Fruit fly (Drosophila melanogaster) whole organism, embryonic: ENCODE measurements around the gene Cyp311a1.

Experiments
- BEAF-32 ChIP-seq: fragments of 200-800 bp; sonication (Bioruptor generic); optimal IDR thresholded peaks from 3 replicates; lab custom pipeline; 2017; ENCODE audit warnings: missing biosample characterization, missing genetic modification characterization, mild to moderate bottlenecking, moderate library complexity, missing genetic modification reagents
- CG13287 ChIP-seq: fragments of 200-800 bp; sonication (Bioruptor generic); IDR thresholded peaks from 2 replicates; pipeline ENCODE4 v1.3.6; 2022; ENCODE audit warnings: missing biosample characterization, missing genetic modification characterization; ENCODE audit not compliant: partially characterized antibody
- CG15514 ChIP-seq: fragments of 200-800 bp; sonication (Bioruptor generic); optimal IDR thresholded peaks from 3 replicates; lab custom pipeline; 2017; ENCODE audit warnings: missing biosample characterization, missing genetic modification characterization, mild to moderate bottlenecking, moderate library complexity, missing genetic modification reagents
- CG2116 ChIP-seq: fragments of 200-800 bp; sonication (Bioruptor generic); optimal IDR thresholded peaks from 3 replicates; lab custom pipeline; 2018; ENCODE audit warnings: missing biosample characterization, mild to moderate bottlenecking, missing genetic modification characterization
- CG2129 ChIP-seq: fragments of 200-800 bp; sonication (Bioruptor generic); IDR thresholded peaks from 2 replicates; pipeline ENCODE4 v1.3.6; 2022; ENCODE audit warnings: missing biosample characterization, missing genetic modification characterization; ENCODE audit not compliant: partially characterized antibody
- CG34224 ChIP-seq: fragments of 200-800 bp; sonication (Bioruptor generic); IDR thresholded peaks from 3 replicates; pipeline ENCODE4 v1.3.6; 2022; ENCODE audit warnings: missing biosample characterization, missing genetic modification characterization; ENCODE audit not compliant: partially characterized antibody
- CG3847 ChIP-seq: fragments of 200-800 bp; sonication (Bioruptor generic); IDR thresholded peaks from 2 replicates; pipeline ENCODE4 v1.3.6; 2022; ENCODE audit warnings: missing biosample characterization, missing genetic modification characterization
- CG8290 ChIP-seq, 3 experiments: fragments of 200-800 bp; sonication (Bioruptor generic); optimal IDR thresholded peaks; 2 replicates each; lab custom pipeline; 2016 to 2019; ENCODE audit warnings: missing biosample characterization in 3 of 3, missing genetic modification characterization in 3 of 3, mild to moderate bottlenecking in 2 of 3, moderate library complexity in 1 of 3
- CG8478 ChIP-seq: fragments of >200 bp; optimal IDR thresholded peaks from 2 replicates; lab custom pipeline; 2018
- CG9932 ChIP-seq: fragments of 200-800 bp; sonication (Bioruptor generic); IDR thresholded peaks from 2 replicates; pipeline ENCODE4 v1.3.6; 2022; ENCODE audit warnings: missing biosample characterization, missing genetic modification characterization
- Dll ChIP-seq: fragments of 200-800 bp; sonication (Bioruptor generic); IDR thresholded peaks from 4 replicates; pipeline ENCODE4 v1.3.6; 2022; ENCODE audit warnings: missing biosample characterization, missing genetic modification characterization; ENCODE audit not compliant: partially characterized antibody
- Dref ChIP-seq: fragments of 200-800 bp; sonication (Bioruptor generic); IDR thresholded peaks from 2 replicates; pipeline ENCODE4 v1.3.6; 2022; ENCODE audit warnings: missing biosample characterization, missing genetic modification characterization
- HLH4C ChIP-seq: fragments of 200-800 bp; sonication (Bioruptor generic); IDR thresholded peaks from 3 replicates; pipeline ENCODE4 v1.3.6; 2022; ENCODE audit warnings: missing biosample characterization, missing genetic modification characterization; ENCODE audit not compliant: partially characterized antibody
- Hsf ChIP-seq: fragments of 200-800 bp; sonication (Bioruptor generic); optimal IDR thresholded peaks from 3 replicates; lab custom pipeline; 2016; ENCODE audit warnings: missing biosample characterization, missing genetic modification characterization
- MBD-R2 ChIP-seq: fragments of 200-800 bp; sonication (Bioruptor generic); IDR thresholded peaks from 2 replicates; pipeline ENCODE4 v1.3.6; 2022; ENCODE audit warnings: missing biosample characterization, missing genetic modification characterization
- MESR4 ChIP-seq: fragments of 200-800 bp; sonication (Bioruptor generic); optimal IDR thresholded peaks from 2 replicates; lab custom pipeline; 2018; ENCODE audit warnings: missing biosample characterization, mild to moderate bottlenecking, missing genetic modification characterization, moderate library complexity
- Myb ChIP-seq: fragments of 200-800 bp; sonication (Bioruptor generic); optimal IDR thresholded peaks from 2 replicates; lab custom pipeline; 2016; ENCODE audit warnings: missing biosample characterization, missing genetic modification characterization
- Opbp ChIP-seq: fragments of 200-800 bp; sonication (Bioruptor generic); IDR thresholded peaks from 3 replicates; pipeline ENCODE4 v1.3.6; 2022; ENCODE audit warnings: missing biosample characterization, missing genetic modification characterization; ENCODE audit not compliant: partially characterized antibody
- Scr ChIP-seq: fragments of 200-800 bp; sonication (Bioruptor generic); IDR thresholded peaks from 2 replicates; pipeline ENCODE4 v1.3.6; 2022; ENCODE audit warnings: missing biosample characterization, missing genetic modification characterization; ENCODE audit not compliant: partially characterized antibody
- Sry-β ChIP-seq: fragments of 200-800 bp; sonication (Bioruptor generic); optimal IDR thresholded peaks from 2 replicates; lab custom pipeline; 2018; ENCODE audit warnings: missing biosample characterization, mild to moderate bottlenecking, missing genetic modification characterization, moderate library complexity
- Stat92E ChIP-seq, 3 experiments: fragments of >200 bp in 2 of 3; fragments of 200-800 bp in 1 of 3; sonication (Bioruptor generic) in 1 of 3; optimal IDR thresholded peaks; 2 replicates each; lab custom pipeline; 2017 to 2019; ENCODE audit warnings: missing biosample characterization in 3 of 3, missing genetic modification characterization in 3 of 3, mild to moderate bottlenecking in 1 of 3, moderate library complexity in 1 of 3
- YL-1 ChIP-seq: fragments of 200-800 bp; sonication (Bioruptor generic); optimal IDR thresholded peaks from 3 replicates; lab custom pipeline; 2017; ENCODE audit warnings: missing biosample characterization, mild to moderate bottlenecking, missing genetic modification characterization
- crp ChIP-seq, 2 experiments: fragments of 200-800 bp; sonication (Bioruptor generic); optimal IDR thresholded peaks; 2 replicates in 1 of 2; 3 replicates in 1 of 2; lab custom pipeline; 2017; ENCODE audit warnings: missing biosample characterization in 2 of 2, missing genetic modification characterization in 2 of 2, mild to moderate bottlenecking in 1 of 2, moderate library complexity in 1 of 2
- gcm2 ChIP-seq: fragments of 200-800 bp; sonication (Bioruptor generic); optimal IDR thresholded peaks from 2 replicates; lab custom pipeline; 2016; ENCODE audit warnings: missing biosample characterization, missing genetic modification characterization
- hb ChIP-seq: fragments of 200-800 bp; sonication (Bioruptor generic); IDR thresholded peaks from 3 replicates; pipeline ENCODE4 v1.3.6; 2022; ENCODE audit warnings: missing biosample characterization, missing genetic modification characterization; ENCODE audit not compliant: partially characterized antibody
- ken ChIP-seq: fragments of 200-800 bp; sonication (Bioruptor generic); IDR thresholded peaks from 3 replicates; pipeline ENCODE4 v1.3.6; 2022; ENCODE audit warnings: missing biosample characterization, missing genetic modification characterization
- lbe ChIP-seq: fragments of 200-800 bp; sonication (Bioruptor generic); optimal IDR thresholded peaks from 2 replicates; lab custom pipeline; 2016; ENCODE audit warnings: missing biosample characterization, mild to moderate bottlenecking, missing genetic modification characterization
- odd ChIP-seq: fragments of 200-800 bp; sonication (Bioruptor generic); optimal IDR thresholded peaks from 2 replicates; lab custom pipeline; 2017; ENCODE audit warnings: missing biosample characterization, mild to moderate bottlenecking, missing genetic modification characterization
- pzg ChIP-seq: fragments of 200-800 bp; sonication (Bioruptor generic); optimal IDR thresholded peaks from 3 replicates; lab custom pipeline; 2018; ENCODE audit warnings: missing biosample characterization, mild to moderate bottlenecking, missing genetic modification characterization, moderate library complexity
- repo ChIP-seq: fragments of 200-800 bp; sonication (Bioruptor generic); optimal IDR thresholded peaks from 2 replicates; lab custom pipeline; 2016; ENCODE audit warnings: missing biosample characterization, missing genetic modification characterization
- row ChIP-seq: fragments of 200-800 bp; sonication (Bioruptor generic); IDR thresholded peaks from 3 replicates; pipeline ENCODE4 v1.3.6; 2022; ENCODE audit warnings: missing biosample characterization, missing genetic modification characterization
- sna ChIP-seq: fragments of 200-800 bp; sonication (Bioruptor generic); IDR thresholded peaks from 2 replicates; pipeline ENCODE4 v1.3.6; 2022; ENCODE audit warnings: missing biosample characterization, missing genetic modification characterization; ENCODE audit not compliant: partially characterized antibody
- stwl ChIP-seq: fragments of 200-800 bp; sonication (Bioruptor generic); optimal IDR thresholded peaks from 3 replicates; lab custom pipeline; 2018; ENCODE audit warnings: missing biosample characterization, mild to moderate bottlenecking, missing genetic modification characterization, moderate library complexity
- ttk ChIP-seq: fragments of 200-800 bp; sonication (Bioruptor generic); IDR thresholded peaks from 2 replicates; pipeline ENCODE4 v2.1.2; 2022; ENCODE audit warnings: missing biosample characterization, missing genetic modification characterization

Cyp311a1 gene

DNA sequence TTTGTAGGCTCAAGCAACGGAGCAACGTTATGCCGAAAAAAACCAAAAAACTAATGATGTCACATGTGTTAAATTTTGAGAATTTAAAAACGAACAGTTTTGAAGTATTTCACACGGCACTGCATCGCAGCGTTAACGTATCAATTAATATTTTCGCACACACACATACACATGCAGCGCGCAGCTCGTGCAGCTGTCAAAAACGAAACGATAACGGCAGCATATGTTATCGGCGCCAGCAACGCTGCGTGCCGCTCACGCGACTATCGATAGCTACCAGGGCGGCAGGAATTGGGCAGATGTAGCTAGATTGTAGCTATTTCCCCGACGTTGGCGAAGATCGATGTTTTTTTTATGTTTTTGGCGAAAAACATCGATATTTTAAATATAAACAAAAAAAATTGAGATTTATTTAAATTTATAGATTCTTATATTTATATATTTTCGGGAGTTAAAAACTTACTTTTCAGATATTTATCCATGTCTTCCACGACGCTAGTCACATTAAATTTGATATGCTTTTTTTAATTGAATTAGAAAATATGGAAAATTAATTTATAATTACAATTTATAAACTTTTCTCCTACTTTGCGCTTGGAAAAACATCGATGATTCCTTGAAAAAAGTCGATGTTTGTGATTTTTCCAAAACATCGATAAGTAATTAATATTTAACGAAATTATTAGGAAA is 2.3 kb downstream of the Cyp311a1 start, which contains the start of gene Usp7 (continued):
- peak; percentile 96 for TF ChIP-seq CG2116 (GFP tag; lab: Kevin White, UChicago)
- peak; percentile 1 for TF ChIP-seq Hsf
- TF ChIP-seq Myb = peak; percentile 26
- TF ChIP-seq Dll (GFP tag; lab: Robert Waterston, UW) = peak; percentile 92
- TF ChIP-seq CG3847 (GFP tag; lab: Robert Waterston, UW) = peak; percentile 47; the same call in 1 of the 2 replicates
- TF ChIP-seq CG2129 (GFP tag; lab: Robert Waterston, UW) = peak; percentile 83
- TF ChIP-seq ttk (GFP tag; lab: Robert Waterston, UW) = no peak
- TF ChIP-seq CG8290 (GFP tag; optimal IDR thresholded peaks at IDR 0.05; lab: Kevin White, UChicago) = peak; percentile 83
- TF ChIP-seq CG8290 (tag; optimal IDR thresholded peaks at IDR 0.05; lab: Kevin White, UChicago) = no peak
- TF ChIP-seq repo (GFP tag; lab: Kevin White, UChicago) = no peak

DNA sequence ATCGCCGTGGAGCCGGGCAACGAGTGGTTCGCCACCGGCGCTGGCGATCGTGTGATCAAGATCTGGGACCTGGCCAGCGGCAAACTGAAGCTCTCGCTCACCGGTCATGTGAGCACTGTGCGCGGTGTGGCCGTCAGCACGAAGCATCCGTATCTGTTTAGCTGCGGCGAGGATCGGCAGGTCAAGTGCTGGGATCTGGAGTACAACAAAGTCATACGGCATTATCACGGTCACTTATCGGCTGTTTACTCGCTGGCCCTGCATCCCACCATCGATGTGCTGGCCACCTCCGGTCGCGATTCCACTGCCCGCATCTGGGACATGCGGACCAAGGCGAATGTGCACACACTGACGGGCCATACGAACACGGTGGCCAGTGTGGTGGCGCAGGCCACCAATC is 9.5 kb downstream of the Cyp311a1 start:
- TF ChIP-seq CG15514 (GFP tag; lab: Kevin White, UChicago) (no peak), CG8478 (lab: Kevin White, UChicago) (peak; percentile 2)

DNA sequence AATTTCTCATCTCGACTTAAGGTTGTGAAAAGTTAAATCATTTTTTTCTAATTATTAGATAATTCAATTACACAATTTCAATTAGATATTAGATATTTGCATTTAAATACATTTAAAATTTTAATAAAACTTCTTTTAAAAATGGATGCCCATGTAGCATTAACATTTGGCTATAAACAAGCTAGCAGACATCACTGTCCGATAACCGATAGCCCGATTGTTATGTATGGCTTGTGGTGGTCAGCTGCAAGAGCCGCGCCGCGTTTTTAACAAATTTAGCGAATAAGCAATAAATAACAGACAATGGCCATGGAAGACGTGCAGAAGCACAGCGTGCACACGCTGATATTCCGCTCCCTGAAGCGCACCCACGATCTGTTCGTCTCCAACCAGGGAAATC is 10.4 kb downstream of the Cyp311a1 start, which contains the start of gene Tango4:
Tango4 (plus strand) TSS at position 212 of the 400 bp plus-strand sequence.
- peak in 1 of 2 experiments; percentile 59 for TF ChIP-seq crp (GFP tag; optimal IDR thresholded peaks at IDR 0.05; lab: Kevin White, UChicago)
- TF ChIP-seq BEAF-32 (GFP tag; lab: Kevin White, UChicago) = peak; percentile 26
- TF ChIP-seq Scr (GFP tag; lab: Robert Waterston, UW) = 0 out of 2 replicates have a peak, but pooled peaks have one; percentile 23
- no peak for TF ChIP-seq gcm2
- no peak for TF ChIP-seq Stat92E (GFP tag; optimal IDR thresholded peaks at IDR 0.05; lab: Kevin White, UChicago)
- 0 out of 4 replicates have a peak, but pooled peaks have one; percentile 44 for TF ChIP-seq Dll (GFP tag; lab: Robert Waterston, UW)
- TF ChIP-seq HLH4C = peak; percentile 32
- TF ChIP-seq row (GFP tag; lab: Robert Waterston, UW) = peak; percentile 77
- TF ChIP-seq odd = no peak
- peak; percentile 31 for TF ChIP-seq CG13287 (GFP tag; lab: Robert Waterston, UW)
- TF ChIP-seq CG2116 (GFP tag; lab: Kevin White, UChicago) = peak; percentile 29
- peak; percentile 19 for TF ChIP-seq pzg (GFP tag; lab: Kevin White, UChicago)
- peak; percentile 11 for TF ChIP-seq MESR4 (GFP tag; lab: Kevin White, UChicago)
- TF ChIP-seq CG9932 (GFP tag; lab: Robert Waterston, UW) = no peak
- peak; percentile 69 for TF ChIP-seq Dref
- TF ChIP-seq Sry-β (GFP tag; lab: Kevin White, UChicago) = peak; percentile 90
- TF ChIP-seq lbe = no peak
- 0 out of 3 replicates have a peak, but pooled peaks have one; percentile 35 for TF ChIP-seq Opbp (GFP tag; lab: Robert Waterston, UW)
- TF ChIP-seq hb (GFP tag; lab: Robert Waterston, UW) = peak; percentile 66; the same call in 2 of the 3 replicates
- TF ChIP-seq CG34224 = 0 out of 3 replicates have a peak, but pooled peaks have one; percentile 25
- peak; percentile 27 for TF ChIP-seq stwl (tag; lab: Kevin White, UChicago)
- peak; percentile 88 for TF ChIP-seq MBD-R2 (GFP tag; lab: Robert Waterston, UW)
- no peak for TF ChIP-seq sna (GFP tag; lab: Robert Waterston, UW)
- peak; percentile 13 for TF ChIP-seq YL-1 (GFP tag; lab: Kevin White, UChicago)
- TF ChIP-seq ken (GFP tag; lab: Robert Waterston, UW) = no peak
